Fruit fly (Drosophila melanogaster) S2 (cell line): Measurements from ENCODE around the gene CG12991.

Source experiments
- CG8478 ChIP-seq: fragments of >200 bp; optimal IDR thresholded peaks from 2 replicates; lab custom pipeline; 2018
- CTCF ChIP-seq, 2 experiments: fragments of >200 bp; optimal IDR thresholded peaks; 2 replicates each; lab custom pipeline; 2018

- TF ChIP-seq CG8478: no peak
- no peak for TF ChIP-seq CTCF (optimal IDR thresholded peaks at IDR 0.05; lab: Kevin White, UChicago)
Observed at dm6 chrX:17558708-17559107, 21.0 kb upstream of the CG12991 start.
